Worm (Caenorhabditis elegans): ENCODE results near the gene lbp-4.
A peak's percentile ranks its signal among the peaks of the same experiment; 100 is the strongest.

lbp-4 gene

ce11 chrV:7856641-7857040, 36.3 kb downstream of the lbp-4 start:
- TF ChIP-seq zfh-2 (GFP tag; conservative IDR thresholded peaks at IDR 0.05) (peak; percentile 62), bed-2 (GFP tag; IDR thresholded peaks at IDR 0.05) (no peak)

- TF ChIP-seq Y56A3A.18 (GFP tag; IDR thresholded peaks at IDR 0.05) (no peak; the same call in 1 of the 2 replicates), F23B12.7 (tag; optimal IDR thresholded peaks at IDR 0.05; ENCODE audit: insufficient read depth) (no peak), ztf-18 (tag; optimal IDR thresholded peaks at IDR 0.05) (no peak), Y53F4B.3 (GFP tag; IDR thresholded peaks at IDR 0.05) (no peak), Y95B8A.8 (GFP tag; IDR thresholded peaks at IDR 0.05) (no peak), ets-4 (GFP tag; optimal IDR thresholded peaks at IDR 0.05) (no peak), rpc-1 (optimal IDR thresholded peaks at IDR 0.05) (no peak), rpc-1 (tag; optimal IDR thresholded peaks at IDR 0.05) (no peak), tbx-9 (tag; optimal IDR thresholded peaks at IDR 0.05; ENCODE audit: borderline replicate concordance) (no peak), hsf-1 (GFP tag; IDR thresholded peaks at IDR 0.05) (peak; percentile 76), lin-26 (GFP tag; IDR thresholded peaks at IDR 0.05) (no peak), lsy-27 (tag; optimal IDR thresholded peaks at IDR 0.05; ENCODE audit: borderline replicate concordance, insufficient read depth) (no peak), F33H1.4 (GFP tag; IDR thresholded peaks at IDR 0.05) (peak; percentile 33; the same call in 1 of the 2 replicates), ztf-6 (GFP tag; IDR thresholded peaks at IDR 0.05) (no peak), F57A8.1 (GFP tag; optimal IDR thresholded peaks at IDR 0.05) (no peak), B0336.3 (GFP tag; IDR thresholded peaks at IDR 0.05) (peak; percentile 64; the same call in 1 of the 2 replicates), T26A5.8 (tag; optimal IDR thresholded peaks at IDR 0.05) (peak; percentile 11), mxl-1 (tag; optimal IDR thresholded peaks at IDR 0.05) (no peak), let-607 (tag; optimal IDR thresholded peaks at IDR 0.05) (no peak), B0261.1 (tag; optimal IDR thresholded peaks at IDR 0.05) (no peak), snpc-3.4 (tag; optimal IDR thresholded peaks at IDR 0.05) (no peak), ceh-58 (GFP tag; IDR thresholded peaks at IDR 0.05) (no peak), K11D2.4 (GFP tag; IDR thresholded peaks at IDR 0.05) (no peak), madf-3 (GFP tag; IDR thresholded peaks at IDR 0.05) (no peak), sea-2 (GFP tag; IDR thresholded peaks at IDR 0.05) (no peak), ama-1 (optimal IDR thresholded peaks at IDR 0.05) (peak; percentile 65), ama-1 (GFP tag; optimal IDR thresholded peaks at IDR 0.05) (peak in 1 of 2 experiments; percentile 50), tlf-1 (GFP tag; optimal IDR thresholded peaks at IDR 0.05) (peak; percentile 57), F57C9.4 (tag; optimal IDR thresholded peaks at IDR 0.05) (no peak), sdz-38 (tag; optimal IDR thresholded peaks at IDR 0.05) (no peak), snpc-4 (GFP tag; optimal IDR thresholded peaks at IDR 0.05) (peak; percentile 9), snpc-4 (tag; optimal IDR thresholded peaks at IDR 0.05) (peak in 2 of 4 experiments; percentile 24 to 39), B0019.2 (GFP tag; conservative IDR thresholded peaks at IDR 0.05) (no peak), atf-7 (tag; optimal IDR thresholded peaks at IDR 0.05) (peak; percentile 4), hmg-1.2 (GFP tag; IDR thresholded peaks at IDR 0.05) (0 out of 2 replicates have a peak, but pooled peaks have one; percentile 8), unc-62 (GFP tag; optimal IDR thresholded peaks at IDR 0.05) (no peak), ZK185.1 (tag; optimal IDR thresholded peaks at IDR 0.05; ENCODE audit: poor library complexity, severe bottlenecking) (no peak), egrh-3 (GFP tag; IDR thresholded peaks at IDR 0.05) (no peak), Y79H2A.3 (GFP tag; conservative IDR thresholded peaks at IDR 0.05) (no peak), Y67H2A.10 (GFP tag; conservative IDR thresholded peaks at IDR 0.05) (no peak), lag-1 (GFP tag; IDR thresholded peaks at IDR 0.05) (no peak), dox-1 (GFP tag; IDR thresholded peaks at IDR 0.05) (no peak), hmg-20 (GFP tag; IDR thresholded peaks at IDR 0.05) (peak; percentile 70), T07F8.4 (tag; optimal IDR thresholded peaks at IDR 0.05) (no peak), F37B4.10 (GFP tag; IDR thresholded peaks at IDR 0.05) (no peak), ztf-25 (GFP tag; IDR thresholded peaks at IDR 0.05) (no peak)
Measured at ce11 chrV:7857931-7858330, 37.6 kb downstream of the lbp-4 start, which contains the start of gene C37C3.1. Gene C37C3.1, plus strand, starts transcription at chrV:7857963.

Data from whole organism, young adult.